Fruit fly (Drosophila melanogaster) whole organism, embryonic: ENCODE data around the gene CG14024.
A peak's percentile ranks its signal among the peaks of the same experiment; 100 is the strongest.

Experiments used
- Aef1 ChIP-seq: fragments of 200-800 bp; sonication (Bioruptor generic); IDR thresholded peaks from 3 replicates; pipeline ENCODE4 v1.3.6; 2022; ENCODE audit warnings: missing biosample characterization, missing genetic modification characterization
- Atf6 ChIP-seq: fragments of 200-800 bp; sonication (Bioruptor generic); IDR thresholded peaks from 2 replicates; pipeline ENCODE4 v1.3.6; 2022; ENCODE audit warnings: missing biosample characterization, missing genetic modification characterization
- BEAF-32 ChIP-seq: fragments of 200-800 bp; sonication (Bioruptor generic); optimal IDR thresholded peaks from 3 replicates; lab custom pipeline; 2017; ENCODE audit warnings: missing biosample characterization, missing genetic modification characterization, mild to moderate bottlenecking, moderate library complexity, missing genetic modification reagents
- Bdp1 ChIP-seq: fragments of 200-800 bp; sonication (Bioruptor generic); optimal IDR thresholded peaks from 3 replicates; lab custom pipeline; 2016; ENCODE audit warnings: missing biosample characterization, missing genetic modification characterization
- CG11085 ChIP-seq: fragments of 200-800 bp; sonication (Bioruptor generic); IDR thresholded peaks from 2 replicates; pipeline ENCODE4 v1.3.6; 2022; ENCODE audit warnings: missing biosample characterization, missing genetic modification characterization
- CG1233 ChIP-seq: fragments of 200-800 bp; sonication (Bioruptor generic); optimal IDR thresholded peaks from 4 replicates; lab custom pipeline; 2018; ENCODE audit warnings: missing biosample characterization, mild to moderate bottlenecking, missing genetic modification characterization
- CG12769 ChIP-seq: fragments of 200-800 bp; sonication (Bioruptor generic); optimal IDR thresholded peaks from 2 replicates; lab custom pipeline; 2019; ENCODE audit warnings: missing biosample characterization, mild to moderate bottlenecking, missing genetic modification characterization, moderate library complexity
- CG15011 ChIP-seq: fragments of 200-800 bp; sonication (Bioruptor generic); optimal IDR thresholded peaks from 3 replicates; lab custom pipeline; 2018; ENCODE audit warnings: missing biosample characterization, mild to moderate bottlenecking, missing genetic modification characterization
- CG15479 ChIP-seq: fragments of 200-800 bp; sonication (Bioruptor generic); optimal IDR thresholded peaks from 3 replicates; lab custom pipeline; 2019; ENCODE audit warnings: missing biosample characterization, mild to moderate bottlenecking, missing genetic modification characterization, moderate library complexity
- CG17568 ChIP-seq: fragments of 200-800 bp; sonication (Bioruptor generic); optimal IDR thresholded peaks from 2 replicates; lab custom pipeline; 2018; ENCODE audit warnings: missing biosample characterization, mild to moderate bottlenecking, missing genetic modification characterization, moderate library complexity
- CG18011 ChIP-seq: fragments of 200-800 bp; sonication (Bioruptor generic); optimal IDR thresholded peaks from 2 replicates; lab custom pipeline; 2017; ENCODE audit warnings: missing biosample characterization, missing genetic modification characterization, mild to moderate bottlenecking, moderate library complexity, missing genotype
- CG2129 ChIP-seq: fragments of 200-800 bp; sonication (Bioruptor generic); IDR thresholded peaks from 2 replicates; pipeline ENCODE4 v1.3.6; 2022; ENCODE audit warnings: missing biosample characterization, missing genetic modification characterization; ENCODE audit not compliant: partially characterized antibody
- CG2678 ChIP-seq: fragments of 200-800 bp; sonication (Bioruptor generic); optimal IDR thresholded peaks from 3 replicates; lab custom pipeline; 2019; ENCODE audit warnings: missing biosample characterization, mild to moderate bottlenecking, missing genetic modification characterization, moderate library complexity
- CG31365 ChIP-seq: fragments of 200-800 bp; sonication (Bioruptor generic); optimal IDR thresholded peaks from 2 replicates; lab custom pipeline; 2018; ENCODE audit warnings: missing biosample characterization, mild to moderate bottlenecking, missing genetic modification characterization
- CG6272 ChIP-seq: fragments of 200-800 bp; sonication (Bioruptor generic); IDR thresholded peaks from 2 replicates; pipeline ENCODE4 v1.3.6; 2022; ENCODE audit warnings: missing biosample characterization, missing genetic modification characterization
- CG6654 ChIP-seq: fragments of 200-800 bp; sonication (Bioruptor generic); optimal IDR thresholded peaks from 2 replicates; lab custom pipeline; 2017; ENCODE audit warnings: missing biosample characterization, mild to moderate bottlenecking, missing genetic modification characterization
- CG7556 ChIP-seq: fragments of 200-800 bp; sonication (Bioruptor generic); optimal IDR thresholded peaks from 2 replicates; lab custom pipeline; 2017; ENCODE audit warnings: missing biosample characterization, mild to moderate bottlenecking, missing genetic modification characterization
- Doc2 ChIP-seq: fragments of 200-800 bp; sonication (Bioruptor generic); IDR thresholded peaks from 2 replicates; pipeline ENCODE4 v1.3.6; 2022; ENCODE audit warnings: missing biosample characterization, missing genetic modification characterization
- Elba2 ChIP-seq: fragments of 200-800 bp; sonication (Bioruptor generic); optimal IDR thresholded peaks from 3 replicates; lab custom pipeline; 2016; ENCODE audit warnings: missing biosample characterization, missing genetic modification characterization
- HLH3B ChIP-seq: fragments of 200-800 bp; sonication (Bioruptor generic); IDR thresholded peaks from 2 replicates; pipeline ENCODE4 v1.3.6; 2022; ENCODE audit warnings: missing biosample characterization, missing genetic modification characterization
- Hr3 ChIP-seq: fragments of 200-800 bp; sonication (Bioruptor generic); optimal IDR thresholded peaks from 3 replicates; lab custom pipeline; 2016; ENCODE audit warnings: missing biosample characterization, missing genetic modification characterization
- MBD-R2 ChIP-seq: fragments of 200-800 bp; sonication (Bioruptor generic); IDR thresholded peaks from 2 replicates; pipeline ENCODE4 v1.3.6; 2022; ENCODE audit warnings: missing biosample characterization, missing genetic modification characterization
- Nf-YB ChIP-seq: fragments of 200-800 bp; sonication (Bioruptor generic); optimal IDR thresholded peaks from 3 replicates; lab custom pipeline; 2019; ENCODE audit warnings: missing biosample characterization, mild to moderate bottlenecking, missing genetic modification characterization, moderate library complexity
- Optix ChIP-seq: fragments of 200-800 bp; sonication (Bioruptor generic); IDR thresholded peaks from 3 replicates; pipeline ENCODE4 v1.3.6; 2022; ENCODE audit warnings: missing biosample characterization, missing genetic modification characterization
- Ptx1 ChIP-seq: fragments of 200-800 bp; sonication (Bioruptor generic); IDR thresholded peaks from 2 replicates; pipeline ENCODE4 v1.3.6; 2022; ENCODE audit warnings: missing biosample characterization, missing genetic modification characterization
- Ravus ChIP-seq: fragments of 200-800 bp; sonication (Bioruptor generic); IDR thresholded peaks from 2 replicates; pipeline ENCODE4 v1.3.6; 2022; ENCODE audit warnings: missing biosample characterization, missing genetic modification characterization
- Rx ChIP-seq: fragments of 200-800 bp; sonication (Bioruptor generic); IDR thresholded peaks from 2 replicates; pipeline ENCODE4 v1.3.6; 2022; ENCODE audit warnings: missing biosample characterization, missing genetic modification characterization
- Sry-δ ChIP-seq: fragments of 200-800 bp; sonication (Bioruptor generic); optimal IDR thresholded peaks from 2 replicates; lab custom pipeline; 2016; ENCODE audit warnings: missing biosample characterization, missing genetic modification characterization
- cas ChIP-seq: fragments of 200-800 bp; sonication (Bioruptor generic); IDR thresholded peaks from 2 replicates; pipeline ENCODE4 v1.3.6; 2022; ENCODE audit warnings: missing biosample characterization, missing genetic modification characterization
- cg ChIP-seq: fragments of 200-800 bp; sonication (Bioruptor generic); optimal IDR thresholded peaks from 3 replicates; lab custom pipeline; 2019; ENCODE audit warnings: missing biosample characterization, mild to moderate bottlenecking, missing genetic modification characterization, moderate library complexity
- chif ChIP-seq, 2 experiments: fragments of 200-800 bp; sonication (Bioruptor generic); optimal IDR thresholded peaks; 3 replicates each; lab custom pipeline; 2016; ENCODE audit warnings: missing biosample characterization in 2 of 2, missing genetic modification characterization in 2 of 2
- cwo ChIP-seq: fragments of 200-800 bp; sonication (Bioruptor generic); optimal IDR thresholded peaks from 3 replicates; lab custom pipeline; 2017; ENCODE audit warnings: missing biosample characterization, missing genetic modification characterization, mild to moderate bottlenecking, moderate library complexity, missing genetic modification reagents
- dmrt99B ChIP-seq: fragments of 200-800 bp; sonication (Bioruptor generic); optimal IDR thresholded peaks from 2 replicates; lab custom pipeline; 2018; ENCODE audit warnings: missing biosample characterization, mild to moderate bottlenecking, missing genetic modification characterization, moderate library complexity
- fd64A ChIP-seq: fragments of 200-800 bp; sonication (Bioruptor generic); optimal IDR thresholded peaks from 3 replicates; lab custom pipeline; 2018; ENCODE audit warnings: missing biosample characterization, mild to moderate bottlenecking, missing genetic modification characterization
- gro ChIP-seq: fragments of 200-800 bp; sonication (Bioruptor generic); optimal IDR thresholded peaks from 2 replicates; lab custom pipeline; 2016; ENCODE audit warnings: missing biosample characterization, missing genetic modification characterization
- kay ChIP-seq: fragments of 200-800 bp; sonication (Bioruptor generic); optimal IDR thresholded peaks from 2 replicates; lab custom pipeline; 2016; ENCODE audit warnings: missing biosample characterization, missing genetic modification characterization
- lmd ChIP-seq: fragments of 200-800 bp; sonication (Bioruptor generic); IDR thresholded peaks from 2 replicates; pipeline ENCODE4 v1.3.6; 2022; ENCODE audit warnings: missing biosample characterization, missing genetic modification characterization
- nom ChIP-seq: fragments of 200-800 bp; sonication (Bioruptor generic); optimal IDR thresholded peaks from 2 replicates; lab custom pipeline; 2017; ENCODE audit warnings: missing biosample characterization, missing genetic modification characterization, mild to moderate bottlenecking, moderate library complexity, missing genetic modification reagents
- odd ChIP-seq: fragments of 200-800 bp; sonication (Bioruptor generic); optimal IDR thresholded peaks from 2 replicates; lab custom pipeline; 2017; ENCODE audit warnings: missing biosample characterization, mild to moderate bottlenecking, missing genetic modification characterization
- pho ChIP-seq: fragments of 200-800 bp; sonication (Bioruptor generic); optimal IDR thresholded peaks from 2 replicates; lab custom pipeline; 2016; ENCODE audit warnings: missing biosample characterization, missing genetic modification characterization
- repo ChIP-seq: fragments of 200-800 bp; sonication (Bioruptor generic); optimal IDR thresholded peaks from 2 replicates; lab custom pipeline; 2016; ENCODE audit warnings: missing biosample characterization, missing genetic modification characterization
- schlank ChIP-seq: fragments of 200-800 bp; sonication (Bioruptor generic); optimal IDR thresholded peaks from 2 replicates; lab custom pipeline; 2018; ENCODE audit warnings: missing biosample characterization, mild to moderate bottlenecking, missing genetic modification characterization
- scrt ChIP-seq: fragments of 200-800 bp; sonication (Bioruptor generic); optimal IDR thresholded peaks from 2 replicates; lab custom pipeline; 2018; ENCODE audit warnings: missing biosample characterization, mild to moderate bottlenecking, missing genetic modification characterization, moderate library complexity
- sens ChIP-seq: fragments of 200-800 bp; sonication (Bioruptor generic); peaks from one replicate; lab custom pipeline; 2016; ENCODE audit warnings: missing biosample characterization, missing genetic modification characterization
- sima ChIP-seq: fragments of 200-800 bp; sonication (Bioruptor generic); optimal IDR thresholded peaks from 2 replicates; lab custom pipeline; 2016; ENCODE audit warnings: missing biosample characterization, missing genetic modification characterization
- tap ChIP-seq: fragments of 200-800 bp; optimal IDR thresholded peaks from 3 replicates; lab custom pipeline; 2019; ENCODE audit warnings: missing biosample characterization, mild to moderate bottlenecking, missing genetic modification characterization, moderate library complexity
- tin ChIP-seq: fragments of 200-800 bp; sonication (Bioruptor generic); optimal IDR thresholded peaks from 3 replicates; lab custom pipeline; 2016; ENCODE audit warnings: missing biosample characterization, missing genetic modification characterization
- usp ChIP-seq: fragments of >200 bp; optimal IDR thresholded peaks from 2 replicates; lab custom pipeline; 2017; ENCODE audit warnings: missing biosample characterization, missing genetic modification characterization
- vnd ChIP-seq: fragments of 200-800 bp; sonication (Bioruptor generic); IDR thresholded peaks from 3 replicates; pipeline ENCODE4 v1.3.6; 2022; ENCODE audit warnings: missing biosample characterization, missing genetic modification characterization; ENCODE audit not compliant: partially characterized antibody
- wdn ChIP-seq: fragments of 200-800 bp; sonication (Bioruptor generic); IDR thresholded peaks from 2 replicates; pipeline ENCODE4 v1.3.6; 2022; ENCODE audit warnings: missing biosample characterization, missing genetic modification characterization
- zfh1 ChIP-seq: fragments of 200-800 bp; sonication (Bioruptor generic); IDR thresholded peaks from 3 replicates; pipeline ENCODE4 v1.3.6; 2022; ENCODE audit warnings: missing biosample characterization, missing genetic modification characterization

The CG14024 gene

DNA sequence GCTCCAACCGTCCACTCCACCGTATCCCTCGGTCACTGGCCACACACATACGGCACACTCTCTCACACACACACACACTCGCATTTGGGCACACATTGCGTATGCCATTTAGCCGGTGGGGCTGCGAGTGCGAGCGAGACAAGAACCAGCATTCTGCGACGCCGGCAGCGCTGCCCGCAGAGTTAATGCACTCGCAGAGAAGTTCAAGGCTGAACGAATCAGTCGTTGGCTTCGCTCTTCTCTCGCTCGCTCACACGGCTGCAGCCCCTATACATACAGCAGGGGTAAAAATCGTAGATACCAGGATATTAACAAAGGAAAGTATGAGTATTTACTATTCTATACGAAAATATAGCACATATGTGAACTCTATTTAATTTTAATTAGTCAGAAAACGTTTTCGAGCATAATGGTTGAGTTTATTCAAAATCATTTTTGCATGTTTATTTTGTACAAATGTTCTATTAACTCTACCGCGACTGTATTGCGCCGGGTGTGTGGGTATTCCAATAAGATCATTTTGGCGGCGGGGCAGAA is 21.6 kb downstream of the CG14024 start (continued):
- TF ChIP-seq CG1233 (peak; percentile 63), Optix (0 out of 3 replicates have a peak, but pooled peaks have one; percentile 32), Ravus (no peak; the same call in 1 of the 2 replicates), Bdp1 (peak; percentile 53), cas (GFP tag; lab: Robert Waterston, UW) (no peak), pho (GFP tag; lab: Kevin White, UChicago) (no peak), fd64A (GFP tag; lab: Kevin White, UChicago) (peak; percentile 65), vnd (GFP tag; lab: Robert Waterston, UW) (no peak), schlank (no peak), cwo (GFP tag; lab: Kevin White, UChicago) (peak; percentile 58), Aef1 (GFP tag; lab: Robert Waterston, UW) (peak; percentile 22; the same call in 1 of the 3 replicates), CG18011 (no peak), sima (GFP tag; lab: Kevin White, UChicago) (no peak), CG17568 (GFP tag; lab: Kevin White, UChicago) (peak; percentile 49), usp (GFP tag; lab: Kevin White, UChicago) (no peak), CG2129 (GFP tag; lab: Robert Waterston, UW) (no peak), cg (peak; percentile 84), lmd (GFP tag; lab: Robert Waterston, UW) (peak; percentile 61), tap (peak; percentile 86), sens (peak; percentile 98), Nf-YB (GFP tag; lab: Kevin White, UChicago) (peak; percentile 78), tin (GFP tag; lab: Kevin White, UChicago) (peak; percentile 71), MBD-R2 (no peak), Doc2 (GFP tag; lab: Robert Waterston, UW) (no peak), Sry-δ (GFP tag; lab: Kevin White, UChicago) (peak; percentile 27), CG12769 (tag; lab: Kevin White, UChicago) (peak; percentile 49), Hr3 (peak; percentile 60), CG11085 (GFP tag; lab: Robert Waterston, UW) (no peak), Rx (GFP tag; lab: Robert Waterston, UW) (peak; percentile 41; the same call in 1 of the 2 replicates), CG6272 (GFP tag; lab: Robert Waterston, UW) (no peak), CG7556 (GFP tag; lab: Kevin White, UChicago) (peak; percentile 73), CG15011 (peak; percentile 67), Atf6 (GFP tag; lab: Robert Waterston, UW) (no peak), CG2678 (tag; lab: Kevin White, UChicago) (peak; percentile 82), wdn (no peak), chif (GFP tag; optimal IDR thresholded peaks at IDR 0.05; lab: Kevin White, UChicago) (peak; percentile 74), HLH3B (peak; percentile 63), BEAF-32 (GFP tag; lab: Kevin White, UChicago) (no peak), CG31365 (tag; lab: Kevin White, UChicago) (peak; percentile 19), scrt (GFP tag; lab: Kevin White, UChicago) (peak; percentile 49), Ptx1 (GFP tag; lab: Robert Waterston, UW) (peak; percentile 73), zfh1 (GFP tag; lab: Robert Waterston, UW) (peak; percentile 82), nom (GFP tag; lab: Kevin White, UChicago) (peak; percentile 92), CG6654 (GFP tag; lab: Kevin White, UChicago) (peak; percentile 54), dmrt99B (tag; lab: Kevin White, UChicago) (peak; percentile 81), Elba2 (GFP tag; lab: Kevin White, UChicago) (peak; percentile 59), kay (GFP tag; lab: Kevin White, UChicago) (peak; percentile 32), CG15479 (GFP tag; lab: Kevin White, UChicago) (peak; percentile 20), gro (GFP tag; lab: Kevin White, UChicago) (peak; percentile 34), odd (GFP tag; lab: Kevin White, UChicago) (peak; percentile 34), repo (GFP tag; lab: Kevin White, UChicago) (peak; percentile 19)
